Worm (Caenorhabditis elegans) whole organism, L4/young adult: ENCODE data around the gene rpl-5.

Source experiments
- W03F9.2 ChIP-seq: fragments of 150-350 bp; optimal IDR thresholded peaks from 2 replicates; lab custom pipeline; 2014; ENCODE audit warnings: missing biosample characterization, missing genetic modification characterization
- dao-5 ChIP-seq: sonication (generic microtip); optimal IDR thresholded peaks from 2 replicates; lab custom pipeline; 2016; ENCODE audit warnings: missing genotype, missing genetic modification characterization, moderate library complexity, missing compliant biosample characterization
- him-1 ChIP-seq: sonication (generic microtip); optimal IDR thresholded peaks from 2 replicates; lab custom pipeline; 2016; ENCODE audit warnings: missing genotype, missing genetic modification reagents, missing genetic modification characterization, missing compliant biosample characterization

Gene rpl-5

DNA sequence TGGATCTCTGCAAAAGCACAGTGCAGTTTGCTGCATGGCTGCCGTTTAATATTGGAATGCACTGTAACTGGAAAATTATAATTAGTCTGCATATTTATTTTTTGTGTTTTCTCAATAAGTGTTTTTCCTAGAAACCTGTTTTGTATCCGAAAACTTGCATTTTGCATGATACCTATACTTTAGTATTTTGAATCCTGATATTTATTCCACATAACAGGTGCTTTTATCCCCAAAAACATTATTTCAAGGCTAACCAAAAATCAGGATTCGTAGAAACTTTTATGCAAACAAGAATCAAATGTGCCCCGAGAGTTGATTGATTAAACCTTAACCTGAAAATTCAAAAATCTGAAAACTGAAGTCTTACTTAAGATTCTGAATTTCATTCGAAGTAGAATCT is 40.9 kb downstream of the rpl-5 start:
- TF ChIP-seq him-1 (tag; lab: Kevin White, UChicago) (no peak), dao-5 (tag; lab: Kevin White, UChicago) (no peak), W03F9.2 (tag; lab: Kevin White, UChicago) (no peak)

DNA sequence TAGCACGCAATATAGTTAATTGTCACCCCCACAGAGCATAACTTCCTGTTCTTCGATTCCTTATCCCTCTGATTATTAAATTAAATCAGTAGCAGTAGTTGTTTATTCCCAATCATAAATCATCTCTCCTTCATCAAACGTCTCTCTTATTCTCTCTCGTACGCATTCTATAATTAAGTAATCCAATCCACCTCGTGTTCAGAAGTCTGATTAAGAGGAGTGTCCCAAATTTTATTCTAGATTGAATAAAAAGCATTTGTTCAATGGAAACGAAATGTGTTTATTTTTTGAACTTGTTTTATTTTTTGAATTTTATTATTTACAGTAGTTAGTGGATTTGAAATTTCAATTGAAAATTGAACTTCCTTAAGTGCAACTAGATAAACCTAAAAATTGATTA is 41.6 kb downstream of the rpl-5 start:
- TF ChIP-seq dao-5 (tag; lab: Kevin White, UChicago) = no peak
- no peak for TF ChIP-seq him-1 (tag; lab: Kevin White, UChicago)
- no peak for TF ChIP-seq W03F9.2 (tag; lab: Kevin White, UChicago)

ce11 chrII:8612470-8612869 is 42.7 kb downstream of the rpl-5 start, which contains the start of gene T22C8.1:
Gene T22C8.1, plus strand, starts transcription at chrII:8612770.
- no peak for TF ChIP-seq W03F9.2 (tag; lab: Kevin White, UChicago)
- TF ChIP-seq him-1 (tag; lab: Kevin White, UChicago) = no peak
- no peak for TF ChIP-seq dao-5 (tag; lab: Kevin White, UChicago)

DNA sequence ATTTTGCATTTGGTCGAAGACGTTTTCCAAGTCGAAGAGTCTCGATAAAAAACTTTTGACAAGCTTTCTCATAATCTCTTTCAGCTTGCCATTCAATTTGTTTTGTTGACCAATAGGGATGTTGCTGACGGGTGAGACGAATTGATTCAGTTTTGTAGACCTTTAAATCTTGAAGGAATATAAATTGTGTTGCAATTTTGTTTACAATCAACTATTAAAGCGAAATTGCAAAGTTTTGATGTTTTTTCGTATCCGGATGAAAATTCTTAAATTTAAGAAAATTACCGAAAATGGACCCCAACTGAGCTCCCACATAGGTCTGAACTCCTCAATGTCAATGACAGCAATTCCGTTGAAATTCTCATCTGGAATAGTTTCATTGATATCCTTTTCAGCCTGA is 46.4 kb downstream of the rpl-5 start:
- no peak for TF ChIP-seq W03F9.2 (tag; lab: Kevin White, UChicago)
- no peak for TF ChIP-seq him-1 (tag; lab: Kevin White, UChicago)
- no peak for TF ChIP-seq dao-5 (tag; lab: Kevin White, UChicago)

ce11 chrII:8617516-8617915 is 47.8 kb downstream of the rpl-5 start, which contains the start of gene chhy-1:
Gene chhy-1, minus strand, starts transcription at chrII:8617616.
- TF ChIP-seq W03F9.2 (tag; lab: Kevin White, UChicago) = no peak
- TF ChIP-seq him-1 (tag; lab: Kevin White, UChicago) = no peak
- TF ChIP-seq dao-5 (tag; lab: Kevin White, UChicago) = no peak
